Fruit fly (Drosophila melanogaster) whole organism, embryonic: ENCODE measurements around the gene UQCR-14.

Experiments
- Ada2b ChIP-seq: fragments of 200-800 bp; sonication (Bioruptor generic); IDR thresholded peaks from 2 replicates; pipeline ENCODE4 v1.3.6; 2022; ENCODE audit warnings: missing biosample characterization, missing genetic modification characterization
- Bgb ChIP-seq: fragments of 200-800 bp; sonication (Bioruptor generic); IDR thresholded peaks from 2 replicates; pipeline ENCODE4 v1.3.6; 2022; ENCODE audit warnings: missing biosample characterization, missing genetic modification characterization; ENCODE audit not compliant: partially characterized antibody
- CG10147 ChIP-seq: fragments of 200-800 bp; sonication (Bioruptor generic); optimal IDR thresholded peaks from 2 replicates; lab custom pipeline; 2019; ENCODE audit warnings: missing biosample characterization, mild to moderate bottlenecking, missing genetic modification characterization, moderate library complexity
- CG10267 ChIP-seq: fragments of 200-800 bp; sonication (Bioruptor generic); optimal IDR thresholded peaks from 2 replicates; lab custom pipeline; 2018; ENCODE audit warnings: missing biosample characterization, mild to moderate bottlenecking, missing genetic modification characterization, moderate library complexity
- CG10543 ChIP-seq: fragments of 200-800 bp; sonication (Bioruptor generic); optimal IDR thresholded peaks from 3 replicates; lab custom pipeline; 2017; ENCODE audit warnings: missing biosample characterization, mild to moderate bottlenecking, missing genetic modification characterization, moderate library complexity
- CG10979 ChIP-seq: fragments of 200-800 bp; sonication (Bioruptor generic); optimal IDR thresholded peaks from 2 replicates; lab custom pipeline; 2018; ENCODE audit warnings: missing biosample characterization, mild to moderate bottlenecking, missing genetic modification characterization, moderate library complexity
- CG12104 ChIP-seq: fragments of 200-800 bp; sonication (Bioruptor generic); optimal IDR thresholded peaks from 3 replicates; lab custom pipeline; 2016; ENCODE audit warnings: missing biosample characterization, missing genetic modification characterization
- CG12391 ChIP-seq: fragments of 200-800 bp; sonication (Bioruptor generic); optimal IDR thresholded peaks from 3 replicates; lab custom pipeline; 2018; ENCODE audit warnings: missing biosample characterization, mild to moderate bottlenecking, missing genetic modification characterization, moderate library complexity
- CG13624 ChIP-seq: fragments of 200-800 bp; sonication (Bioruptor generic); optimal IDR thresholded peaks from 2 replicates; lab custom pipeline; 2016; ENCODE audit warnings: missing biosample characterization, missing genetic modification characterization
- CG15073 ChIP-seq: fragments of 200-800 bp; sonication (Bioruptor generic); optimal IDR thresholded peaks from 2 replicates; lab custom pipeline; 2016; ENCODE audit warnings: missing biosample characterization, missing genetic modification characterization
- CG15514 ChIP-seq: fragments of 200-800 bp; sonication (Bioruptor generic); optimal IDR thresholded peaks from 3 replicates; lab custom pipeline; 2017; ENCODE audit warnings: missing biosample characterization, missing genetic modification characterization, mild to moderate bottlenecking, moderate library complexity, missing genetic modification reagents
- CG17912 ChIP-seq: fragments of 200-800 bp; sonication (Bioruptor generic); optimal IDR thresholded peaks from 2 replicates; lab custom pipeline; 2018; ENCODE audit warnings: missing biosample characterization, mild to moderate bottlenecking, missing genetic modification characterization
- CG18011 ChIP-seq: fragments of 200-800 bp; sonication (Bioruptor generic); optimal IDR thresholded peaks from 2 replicates; lab custom pipeline; 2017; ENCODE audit warnings: missing biosample characterization, missing genetic modification characterization, mild to moderate bottlenecking, moderate library complexity, missing genotype
- CG2116 ChIP-seq: fragments of 200-800 bp; sonication (Bioruptor generic); optimal IDR thresholded peaks from 3 replicates; lab custom pipeline; 2018; ENCODE audit warnings: missing biosample characterization, mild to moderate bottlenecking, missing genetic modification characterization
- CG3065 ChIP-seq: fragments of 200-800 bp; sonication (Bioruptor generic); optimal IDR thresholded peaks from 2 replicates; lab custom pipeline; 2016; ENCODE audit warnings: missing biosample characterization, missing genetic modification characterization
- CG7786 ChIP-seq: fragments of 200-800 bp; sonication (Bioruptor generic); optimal IDR thresholded peaks from 2 replicates; lab custom pipeline; 2016; ENCODE audit warnings: missing biosample characterization, missing genetic modification characterization
- Camta ChIP-seq: fragments of 200-800 bp; sonication (Bioruptor generic); optimal IDR thresholded peaks from 2 replicates; lab custom pipeline; 2016; ENCODE audit warnings: missing biosample characterization, missing genetic modification characterization
- Dad ChIP-seq: fragments of 200-800 bp; sonication (Bioruptor generic); optimal IDR thresholded peaks from 3 replicates; lab custom pipeline; 2016; ENCODE audit warnings: missing biosample characterization, missing genetic modification characterization
- Dll ChIP-seq: fragments of 200-800 bp; sonication (Bioruptor generic); IDR thresholded peaks from 4 replicates; pipeline ENCODE4 v1.3.6; 2022; ENCODE audit warnings: missing biosample characterization, missing genetic modification characterization; ENCODE audit not compliant: partially characterized antibody
- Dref ChIP-seq: fragments of 200-800 bp; sonication (Bioruptor generic); IDR thresholded peaks from 2 replicates; pipeline ENCODE4 v1.3.6; 2022; ENCODE audit warnings: missing biosample characterization, missing genetic modification characterization
- Ets97D ChIP-seq: fragments of 200-800 bp; sonication (Bioruptor generic); optimal IDR thresholded peaks from 3 replicates; lab custom pipeline; 2016; ENCODE audit warnings: missing biosample characterization, missing genetic modification characterization
- Mes4 ChIP-seq: fragments of 200-800 bp; sonication (Bioruptor generic); optimal IDR thresholded peaks from 2 replicates; lab custom pipeline; 2016; ENCODE audit warnings: missing biosample characterization, missing genetic modification characterization
- Mrtf ChIP-seq: fragments of 200-800 bp; sonication (Bioruptor generic); IDR thresholded peaks from 3 replicates; pipeline ENCODE4 v1.3.6; 2022; ENCODE audit warnings: missing biosample characterization, missing genetic modification characterization
- NC2α ChIP-seq: fragments of 200-800 bp; sonication (Bioruptor generic); optimal IDR thresholded peaks from 2 replicates; lab custom pipeline; 2016; ENCODE audit warnings: missing biosample characterization, missing genetic modification characterization
- Oaz ChIP-seq: fragments of 200-800 bp; sonication (Bioruptor generic); IDR thresholded peaks from 2 replicates; pipeline ENCODE4 v1.3.6; 2022; ENCODE audit warnings: missing biosample characterization, missing genetic modification characterization
- PHDP ChIP-seq: fragments of 200-800 bp; sonication (Bioruptor generic); optimal IDR thresholded peaks from 3 replicates; lab custom pipeline; 2018; ENCODE audit warnings: missing biosample characterization, mild to moderate bottlenecking, missing genetic modification characterization, moderate library complexity
- Side ChIP-seq: fragments of 200-800 bp; sonication (Bioruptor generic); optimal IDR thresholded peaks from 2 replicates; lab custom pipeline; 2016; ENCODE audit warnings: missing biosample characterization, missing genetic modification characterization
- Sox100B ChIP-seq: fragments of 200-800 bp; sonication (Bioruptor generic); optimal IDR thresholded peaks from 3 replicates; lab custom pipeline; 2018; ENCODE audit warnings: missing biosample characterization, mild to moderate bottlenecking, missing genetic modification characterization
- bab2 ChIP-seq: fragments of 200-800 bp; sonication (Bioruptor generic); optimal IDR thresholded peaks from 2 replicates; lab custom pipeline; 2016; ENCODE audit warnings: missing biosample characterization, missing genetic modification characterization
- bowl ChIP-seq: fragments of 200-800 bp; sonication (Bioruptor generic); IDR thresholded peaks from 2 replicates; pipeline ENCODE4 v1.3.6; 2022; ENCODE audit warnings: missing biosample characterization, missing genetic modification characterization
- cwo ChIP-seq: fragments of 200-800 bp; sonication (Bioruptor generic); optimal IDR thresholded peaks from 3 replicates; lab custom pipeline; 2017; ENCODE audit warnings: missing biosample characterization, missing genetic modification characterization, mild to moderate bottlenecking, moderate library complexity, missing genetic modification reagents
- danr ChIP-seq: fragments of 200-800 bp; sonication (Bioruptor generic); IDR thresholded peaks from 2 replicates; pipeline ENCODE4 v1.3.6; 2022; ENCODE audit warnings: missing biosample characterization, missing genetic modification characterization
- ewg ChIP-seq: fragments of 200-800 bp; sonication (Bioruptor generic); optimal IDR thresholded peaks from 3 replicates; lab custom pipeline; 2017; ENCODE audit warnings: mild to moderate bottlenecking, missing biosample characterization, missing genetic modification reagents, missing genetic modification characterization
- fd64A ChIP-seq: fragments of 200-800 bp; sonication (Bioruptor generic); optimal IDR thresholded peaks from 3 replicates; lab custom pipeline; 2018; ENCODE audit warnings: missing biosample characterization, mild to moderate bottlenecking, missing genetic modification characterization
- kni ChIP-seq: fragments of 200-800 bp; sonication (Bioruptor generic); optimal IDR thresholded peaks from 3 replicates; lab custom pipeline; 2017; ENCODE audit warnings: mild to moderate bottlenecking, missing biosample characterization, missing genetic modification reagents, missing genetic modification characterization
- knrl ChIP-seq: fragments of 200-800 bp; sonication (Bioruptor generic); IDR thresholded peaks from 3 replicates; pipeline ENCODE4 v1.3.6; 2022; ENCODE audit warnings: missing biosample characterization, missing genetic modification characterization; ENCODE audit not compliant: partially characterized antibody
- luna ChIP-seq: fragments of 200-800 bp; sonication (Bioruptor generic); optimal IDR thresholded peaks from 2 replicates; lab custom pipeline; 2016; ENCODE audit warnings: missing biosample characterization, missing genetic modification characterization
- mld ChIP-seq: fragments of 200-800 bp; sonication (Bioruptor generic); IDR thresholded peaks from 3 replicates; pipeline ENCODE4 v1.3.6; 2022; ENCODE audit warnings: missing biosample characterization, missing genetic modification characterization; ENCODE audit not compliant: partially characterized antibody
- ro ChIP-seq: fragments of 200-800 bp; sonication (Bioruptor generic); IDR thresholded peaks from 2 replicates; pipeline ENCODE4 v1.3.6; 2022; ENCODE audit warnings: missing biosample characterization, missing genetic modification characterization
- salm ChIP-seq: fragments of 200-800 bp; sonication (Bioruptor generic); optimal IDR thresholded peaks from 2 replicates; lab custom pipeline; 2018; ENCODE audit warnings: missing biosample characterization, mild to moderate bottlenecking, missing genetic modification characterization
- slbo ChIP-seq: fragments of 200-800 bp; sonication (Bioruptor generic); IDR thresholded peaks from 2 replicates; pipeline ENCODE4 v1.3.6; 2022; ENCODE audit warnings: missing biosample characterization, missing genetic modification characterization
- sna ChIP-seq: fragments of 200-800 bp; sonication (Bioruptor generic); IDR thresholded peaks from 2 replicates; pipeline ENCODE4 v1.3.6; 2022; ENCODE audit warnings: missing biosample characterization, missing genetic modification characterization; ENCODE audit not compliant: partially characterized antibody
- sug ChIP-seq: fragments of 200-800 bp; optimal IDR thresholded peaks from 2 replicates; lab custom pipeline; 2019; ENCODE audit warnings: missing biosample characterization, mild to moderate bottlenecking, missing genetic modification characterization, moderate library complexity
- vnd ChIP-seq: fragments of 200-800 bp; sonication (Bioruptor generic); IDR thresholded peaks from 3 replicates; pipeline ENCODE4 v1.3.6; 2022; ENCODE audit warnings: missing biosample characterization, missing genetic modification characterization; ENCODE audit not compliant: partially characterized antibody
- vvl ChIP-seq: fragments of 200-800 bp; sonication (Bioruptor generic); IDR thresholded peaks from 2 replicates; pipeline ENCODE4 v1.3.6; 2022; ENCODE audit warnings: missing biosample characterization, missing genetic modification characterization
- wor ChIP-seq: fragments of 200-800 bp; sonication (Bioruptor generic); IDR thresholded peaks from 2 replicates; pipeline ENCODE4 v1.3.6; 2022; ENCODE audit warnings: missing biosample characterization, missing genetic modification characterization
- z ChIP-seq: fragments of 200-800 bp; sonication (Bioruptor generic); IDR thresholded peaks from 3 replicates; pipeline ENCODE4 v1.3.6; 2022; ENCODE audit warnings: missing biosample characterization, missing genetic modification characterization
- zen ChIP-seq: fragments of 200-800 bp; sonication (Bioruptor generic); optimal IDR thresholded peaks from 3 replicates; lab custom pipeline; 2018; ENCODE audit warnings: missing biosample characterization, mild to moderate bottlenecking, missing genetic modification characterization, moderate library complexity
- zf30C ChIP-seq: fragments of 200-800 bp; sonication (Bioruptor generic); optimal IDR thresholded peaks from 3 replicates; lab custom pipeline; 2018; ENCODE audit warnings: missing biosample characterization, mild to moderate bottlenecking, missing genetic modification characterization

UQCR-14 gene

dm6 chrX:16313078-16313875, 27.2 kb downstream of the UQCR-14 start, which contains the start of the genes CG9915 and SWIP (continued):
- TF ChIP-seq CG7786 (GFP tag; lab: Kevin White, UChicago): peak; percentile 15
- no peak; the same call in 1 of the 2 replicates for TF ChIP-seq vvl
- TF ChIP-seq kni: no peak
- TF ChIP-seq CG10267 (tag; lab: Kevin White, UChicago): peak; percentile 16
- no peak for TF ChIP-seq sug (tag; lab: Kevin White, UChicago)
- peak; percentile 36; the same call in 1 of the 2 replicates for TF ChIP-seq slbo
- no peak for TF ChIP-seq Mes4 (GFP tag; lab: Kevin White, UChicago)
- TF ChIP-seq Dref (GFP tag; lab: Robert Waterston, UW): peak; percentile 68
- TF ChIP-seq Sox100B (GFP tag; lab: Kevin White, UChicago): no peak
- TF ChIP-seq CG18011 (GFP tag; lab: Kevin White, UChicago): no peak
- TF ChIP-seq wor (GFP tag; lab: Robert Waterston, UW): no peak
- no peak for TF ChIP-seq fd64A (GFP tag; lab: Kevin White, UChicago)
- no peak for TF ChIP-seq CG13624 (GFP tag; lab: Kevin White, UChicago)
- TF ChIP-seq knrl (GFP tag; lab: Robert Waterston, UW): peak; percentile 12; the same call in 1 of the 3 replicates
- TF ChIP-seq CG10147: no peak
- TF ChIP-seq z (GFP tag; lab: Robert Waterston, UW): no peak
- peak; percentile 18 for TF ChIP-seq Side
- TF ChIP-seq mld (GFP tag; lab: Robert Waterston, UW): peak; percentile 81
- peak; percentile 73 for TF ChIP-seq Bgb (GFP tag; lab: Robert Waterston, UW)
- no peak for TF ChIP-seq ro (GFP tag; lab: Robert Waterston, UW)
- TF ChIP-seq Dad: no peak
- no peak for TF ChIP-seq CG3065 (GFP tag; lab: Kevin White, UChicago)
- TF ChIP-seq NC2α: no peak
- TF ChIP-seq CG2116 (GFP tag; lab: Kevin White, UChicago): peak; percentile 76
- TF ChIP-seq CG10979 (tag; lab: Kevin White, UChicago): peak; percentile 22
- no peak for TF ChIP-seq Oaz (GFP tag; lab: Robert Waterston, UW)
- TF ChIP-seq Camta: no peak
- TF ChIP-seq CG12391: peak; percentile 50
- TF ChIP-seq PHDP (tag; lab: Kevin White, UChicago): no peak
- peak; percentile 31 for TF ChIP-seq zen (tag; lab: Kevin White, UChicago)
- no peak for TF ChIP-seq CG15073
- peak; percentile 41; the same call in 1 of the 2 replicates for TF ChIP-seq sna (GFP tag; lab: Robert Waterston, UW)
- TF ChIP-seq CG17912: no peak
- TF ChIP-seq Ets97D (GFP tag; lab: Kevin White, UChicago): no peak
- TF ChIP-seq salm: no peak
- no peak for TF ChIP-seq ewg (GFP tag; lab: Kevin White, UChicago)
- TF ChIP-seq bowl (GFP tag; lab: Robert Waterston, UW): no peak
- TF ChIP-seq CG12104 (GFP tag; lab: Kevin White, UChicago): no peak
- TF ChIP-seq Ada2b (GFP tag; lab: Robert Waterston, UW): no peak
- TF ChIP-seq cwo: no peak
- no peak for TF ChIP-seq CG10543 (GFP tag; lab: Kevin White, UChicago)
- peak; percentile 70 for TF ChIP-seq vnd (GFP tag; lab: Robert Waterston, UW)
- TF ChIP-seq danr: no peak
- peak; percentile 56 for TF ChIP-seq Dll (GFP tag; lab: Robert Waterston, UW)
- TF ChIP-seq luna (GFP tag; lab: Kevin White, UChicago): no peak
- TF ChIP-seq bab2 (GFP tag; lab: Kevin White, UChicago): no peak
- TF ChIP-seq zf30C (GFP tag; lab: Kevin White, UChicago): no peak
- TF ChIP-seq CG15514 (GFP tag; lab: Kevin White, UChicago): peak; percentile 19
- no peak for TF ChIP-seq Mrtf (GFP tag; lab: Robert Waterston, UW)
